Worm (Caenorhabditis elegans) whole organism, L4 larva: ENCODE measurements around the gene hrg-3.
A peak's percentile ranks its signal among the peaks of the same experiment; 100 is the strongest.

Experiments used
- F26F4.8 ChIP-seq: fragments of 200-800 bp; sonication (Bioruptor generic); conservative IDR thresholded peaks from 2 replicates; pipeline ENCODE4 v1.3.6; 2022; ENCODE audit warnings: missing genetic modification characterization, missing compliant biosample characterization
- aha-1 ChIP-seq: fragments of 150-350 bp; peaks from one replicate; lab custom pipeline; 2014; ENCODE audit warnings: missing biosample characterization, missing genetic modification characterization
- aly-2 ChIP-seq: sonication (generic microtip); optimal IDR thresholded peaks from 2 replicates; lab custom pipeline; 2018; ENCODE audit warnings: missing biosample characterization, missing genetic modification characterization
- ama-1 ChIP-seq: fragments of 150-350 bp; optimal IDR thresholded peaks from 2 replicates; lab custom pipeline; 2014; ENCODE audit warnings: inconsistent platforms, mixed read lengths
- arid-1 ChIP-seq: fragments of 200-800 bp; sonication (Bioruptor generic); conservative IDR thresholded peaks from 2 replicates; pipeline ENCODE4 v1.3.6; 2022; ENCODE audit warnings: missing genetic modification reagents, missing genetic modification characterization, missing compliant biosample characterization
- attf-4 ChIP-seq: sonication (generic microtip); optimal IDR thresholded peaks from 3 replicates; lab custom pipeline; 2017; ENCODE audit warnings: missing biosample characterization, missing genetic modification characterization
- ceh-28 ChIP-seq: fragments of 150-350 bp; optimal IDR thresholded peaks from 2 replicates; lab custom pipeline; 2014; ENCODE audit warnings: missing biosample characterization, missing genetic modification reagents, missing genetic modification characterization
- ces-1 ChIP-seq: fragments of 150-350 bp; sonication (generic microtip); optimal IDR thresholded peaks from 4 replicates; lab custom pipeline; 2014; ENCODE audit warnings: missing biosample characterization, missing genetic modification reagents, missing genetic modification characterization
- daf-12 ChIP-seq: fragments of 150-350 bp; optimal IDR thresholded peaks from 2 replicates; lab custom pipeline; 2014; ENCODE audit warnings: missing biosample characterization, missing genetic modification reagents, missing genetic modification characterization
- daf-19 ChIP-seq: fragments of 200-800 bp; sonication (Bioruptor generic); conservative IDR thresholded peaks from 2 replicates; pipeline ENCODE4 v1.3.6; 2022; ENCODE audit warnings: missing genetic modification characterization, missing compliant biosample characterization
- daf-8 ChIP-seq: fragments of 200-800 bp; sonication (Bioruptor generic); IDR thresholded peaks from 2 replicates; pipeline ENCODE4 v1.3.6; 2022; ENCODE audit warnings: missing genetic modification characterization, missing compliant biosample characterization
- dmd-6 ChIP-seq: fragments of 200-800 bp; sonication (Bioruptor generic); IDR thresholded peaks from 2 replicates; pipeline ENCODE4 v1.3.6; 2022; ENCODE audit warnings: missing genetic modification reagents, missing genetic modification characterization, missing compliant biosample characterization
- dmd-9 ChIP-seq: fragments of 200-800 bp; sonication (Bioruptor generic); IDR thresholded peaks from 2 replicates; pipeline ENCODE4 v1.3.6; 2022; ENCODE audit warnings: missing genetic modification reagents, missing genetic modification characterization, missing compliant biosample characterization
- duxl-1 ChIP-seq: sonication (generic microtip); optimal IDR thresholded peaks from 2 replicates; lab custom pipeline; 2016; ENCODE audit warnings: mild to moderate bottlenecking, missing genetic modification characterization, moderate library complexity, missing compliant biosample characterization; ENCODE audit not compliant: poor library complexity
- egl-27 ChIP-seq: sonication (generic microtip); optimal IDR thresholded peaks from 3 replicates; lab custom pipeline; 2017; ENCODE audit warnings: missing biosample characterization, missing genetic modification reagents, missing genetic modification characterization
- gei-8 ChIP-seq: fragments of 200-800 bp; sonication (Bioruptor generic); optimal IDR thresholded peaks from 2 replicates; lab custom pipeline; 2018; ENCODE audit warnings: mild to moderate bottlenecking, missing genetic modification characterization, missing compliant biosample characterization
- hif-1 ChIP-seq, 2 experiments: sonication (generic microtip); optimal IDR thresholded peaks; 2 replicates each; lab custom pipeline; 2016 to 2017; ENCODE audit warnings: missing compliant biosample characterization in 2 of 2, missing genetic modification characterization in 2 of 2, missing genetic modification reagents in 2 of 2, missing genotype in 2 of 2, mild to moderate bottlenecking in 1 of 2
- hlh-30 ChIP-seq: sonication (generic microtip); optimal IDR thresholded peaks from 2 replicates; lab custom pipeline; 2017; ENCODE audit warnings: antibody characterized with exemption, mild to moderate bottlenecking, missing genetic modification characterization, missing compliant biosample characterization; ENCODE audit not compliant: insufficient read depth
- lim-7 ChIP-seq: fragments of 200-800 bp; sonication (Bioruptor generic); IDR thresholded peaks from 2 replicates; pipeline ENCODE4 v1.3.6; 2022; ENCODE audit warnings: missing genetic modification characterization, missing compliant biosample characterization
- lin-1 ChIP-seq: fragments of 200-800 bp; sonication (Bioruptor generic); IDR thresholded peaks from 2 replicates; pipeline ENCODE4 v1.3.6; 2022; ENCODE audit warnings: missing genetic modification reagents, missing genetic modification characterization, missing compliant biosample characterization
- lin-13 ChIP-seq: fragments of 150-350 bp; optimal IDR thresholded peaks from 2 replicates; lab custom pipeline; 2014; ENCODE audit warnings: missing biosample characterization, missing genetic modification reagents, missing genetic modification characterization
- lin-15B ChIP-seq: fragments of 150-350 bp; sonication (generic microtip); optimal IDR thresholded peaks from 3 replicates; lab custom pipeline; 2014; ENCODE audit warnings: missing biosample characterization, missing genetic modification characterization
- lir-3 ChIP-seq: sonication (generic microtip); optimal IDR thresholded peaks from 2 replicates; lab custom pipeline; 2016; ENCODE audit warnings: mild to moderate bottlenecking, missing genetic modification characterization, missing compliant biosample characterization
- madf-5 ChIP-seq, 2 experiments: fragments of 200-800 bp; sonication (Bioruptor generic); IDR thresholded peaks; 2 replicates each; pipeline ENCODE4 v1.3.6; 2022; ENCODE audit warnings: missing compliant biosample characterization in 2 of 2, missing genetic modification characterization in 2 of 2
- mdl-1 ChIP-seq, 2 experiments: fragments of 150-350 bp in 1 of 2; sonication (generic microtip) in 1 of 2; optimal IDR thresholded peaks; 2 replicates each; lab custom pipeline; 2014 to 2017; ENCODE audit warnings: missing biosample characterization in 2 of 2, missing genetic modification characterization in 2 of 2
- mdt-29 ChIP-seq: fragments of 200-800 bp; sonication (Bioruptor generic); IDR thresholded peaks from 2 replicates; pipeline ENCODE4 v1.3.6; 2022; ENCODE audit warnings: missing genetic modification reagents, missing genetic modification characterization, missing compliant biosample characterization
- mes-2 ChIP-seq: sonication (generic microtip); optimal IDR thresholded peaks from 2 replicates; lab custom pipeline; 2016; ENCODE audit warnings: missing genotype, mild to moderate bottlenecking, missing genetic modification characterization, missing compliant biosample characterization; ENCODE audit not compliant: poor library complexity, severe bottlenecking
- mxl-2 ChIP-seq: fragments of 200-800 bp; sonication (Bioruptor generic); conservative IDR thresholded peaks from 2 replicates; pipeline ENCODE4 v1.3.6; 2022; ENCODE audit warnings: missing genetic modification reagents, missing genetic modification characterization, missing compliant biosample characterization
- nhr-41 ChIP-seq: fragments of 200-800 bp; sonication (Bioruptor generic); IDR thresholded peaks from 2 replicates; pipeline ENCODE4 v1.3.6; 2022; ENCODE audit warnings: missing genetic modification reagents, missing genetic modification characterization, missing compliant biosample characterization
- nhr-48 ChIP-seq: sonication (generic microtip); optimal IDR thresholded peaks from 2 replicates; lab custom pipeline; 2016; ENCODE audit warnings: mild to moderate bottlenecking, missing genetic modification characterization, missing compliant biosample characterization
- nhr-6 ChIP-seq: fragments of 150-350 bp; optimal IDR thresholded peaks from 2 replicates; lab custom pipeline; 2014; ENCODE audit warnings: missing biosample characterization, missing genetic modification characterization
- nhr-76 ChIP-seq: fragments of 150-350 bp; optimal IDR thresholded peaks from 2 replicates; lab custom pipeline; 2014; ENCODE audit warnings: missing biosample characterization, missing genetic modification characterization
- php-3 ChIP-seq: fragments of 200-800 bp; sonication (Bioruptor generic); IDR thresholded peaks from 2 replicates; pipeline ENCODE4 v1.3.6; 2022; ENCODE audit warnings: missing genetic modification reagents, missing genetic modification characterization, missing compliant biosample characterization
- rbr-2 ChIP-seq: sonication (generic microtip); optimal IDR thresholded peaks from 2 replicates; lab custom pipeline; 2016; ENCODE audit warnings: missing genotype, missing genetic modification characterization, missing compliant biosample characterization
- saeg-2 ChIP-seq: fragments of 200-800 bp; sonication (Bioruptor generic); IDR thresholded peaks from 2 replicates; pipeline ENCODE4 v1.3.6; 2022; ENCODE audit warnings: missing genetic modification reagents, missing genetic modification characterization, missing compliant biosample characterization
- set-16 ChIP-seq: fragments of 200-800 bp; sonication (Bioruptor generic); IDR thresholded peaks from 2 replicates; pipeline ENCODE4 v1.3.6; 2022; ENCODE audit warnings: missing genetic modification reagents, missing genetic modification characterization, missing compliant biosample characterization
- skn-1 ChIP-seq: fragments of 150-350 bp; optimal IDR thresholded peaks from 2 replicates; lab custom pipeline; 2014; ENCODE audit warnings: missing biosample characterization, missing genetic modification characterization
- spr-1 ChIP-seq: sonication (generic microtip); optimal IDR thresholded peaks from 2 replicates; lab custom pipeline; 2016; ENCODE audit warnings: mild to moderate bottlenecking, missing genetic modification characterization, missing compliant biosample characterization
- tag-97 ChIP-seq: fragments of 200-800 bp; sonication (Bioruptor generic); IDR thresholded peaks from 2 replicates; pipeline ENCODE4 v1.3.6; 2022; ENCODE audit warnings: missing genetic modification characterization, missing compliant biosample characterization
- tra-1 ChIP-seq: fragments of 200-800 bp; sonication (Bioruptor generic); IDR thresholded peaks from 2 replicates; pipeline ENCODE4 v1.3.6; 2022; ENCODE audit warnings: missing genetic modification reagents, missing genetic modification characterization, missing compliant biosample characterization
- unc-130 ChIP-seq: sonication (generic microtip); optimal IDR thresholded peaks from 2 replicates; lab custom pipeline; 2016; ENCODE audit warnings: missing genetic modification reagents, missing genetic modification characterization, missing compliant biosample characterization
- unc-39 ChIP-seq: sonication (generic microtip); optimal IDR thresholded peaks from 2 replicates; lab custom pipeline; 2017; ENCODE audit warnings: missing biosample characterization, missing genetic modification characterization
- vab-7 ChIP-seq: fragments of 200-800 bp; sonication (Bioruptor generic); IDR thresholded peaks from 2 replicates; pipeline ENCODE4 v1.3.6; 2022; ENCODE audit warnings: missing genetic modification reagents, missing genetic modification characterization, missing compliant biosample characterization
- zag-1 ChIP-seq: fragments of 150-350 bp; optimal IDR thresholded peaks from 2 replicates; lab custom pipeline; 2014; ENCODE audit warnings: missing biosample characterization, missing genetic modification characterization
- zfp-3 ChIP-seq: fragments of 200-800 bp; sonication (Bioruptor generic); conservative IDR thresholded peaks from 2 replicates; pipeline ENCODE4 v1.3.6; 2022; ENCODE audit warnings: missing genetic modification reagents, missing genetic modification characterization, missing compliant biosample characterization
- zip-2 ChIP-seq: fragments of 150-350 bp; optimal IDR thresholded peaks from 2 replicates; lab custom pipeline; 2014; ENCODE audit warnings: missing biosample characterization, missing genetic modification characterization
- ztf-7 ChIP-seq: fragments of 150-350 bp; optimal IDR thresholded peaks from 2 replicates; lab custom pipeline; 2014; ENCODE audit warnings: missing biosample characterization, missing genetic modification characterization

The hrg-3 gene

ce11 chrV:9729462-9730162 lies 26.7 kb upstream of the hrg-3 start, which contains the start of the genes aagr-3 and drap-1 (continued):
- TF ChIP-seq tag-97 (GFP tag; lab: Robert Waterston, UW) (no peak), gei-8 (GFP tag; lab: Kevin White, UChicago) (no peak), dmd-9 (GFP tag; lab: Robert Waterston, UW) (no peak), rbr-2 (tag; lab: Kevin White, UChicago) (peak; percentile 34), lin-15B (tag; lab: Kevin White, UChicago) (no peak), lim-7 (GFP tag; lab: Robert Waterston, UW) (no peak), skn-1 (no peak), arid-1 (GFP tag; lab: Robert Waterston, UW) (no peak), nhr-48 (tag; lab: Kevin White, UChicago) (no peak), lin-13 (GFP tag; lab: Kevin White, UChicago) (peak; percentile 43), ama-1 (no peak), zfp-3 (GFP tag; lab: Robert Waterston, UW) (no peak), unc-130 (GFP tag; lab: Kevin White, UChicago) (no peak), php-3 (no peak), nhr-6 (tag; lab: Kevin White, UChicago) (peak; percentile 84), hlh-30 (tag; lab: Kevin White, UChicago) (peak; percentile 74), lir-3 (tag; lab: Kevin White, UChicago) (no peak), nhr-76 (tag; lab: Kevin White, UChicago) (no peak), unc-39 (tag; lab: Kevin White, UChicago) (no peak), daf-12 (tag; lab: Kevin White, UChicago) (no peak), lin-1 (GFP tag; lab: Robert Waterston, UW) (no peak), duxl-1 (tag; lab: Kevin White, UChicago) (no peak), daf-19 (GFP tag; lab: Robert Waterston, UW) (no peak), aha-1 (tag; lab: Kevin White, UChicago) (peak; percentile 78), set-16 (GFP tag; lab: Robert Waterston, UW) (no peak), mdl-1 (tag; optimal IDR thresholded peaks at IDR 0.05; lab: Kevin White, UChicago) (peak in 1 of 2 experiments; percentile 33), zag-1 (tag; lab: Kevin White, UChicago) (no peak), madf-5 (GFP tag; IDR thresholded peaks at IDR 0.05; lab: Robert Waterston, UW) (no peak), mes-2 (tag; lab: Kevin White, UChicago) (peak; percentile 67)
- TF ChIP-seq, all 104 proteins: peak for 25

ce11 chrV:9730743-9731706 lies 25.2 kb upstream of the hrg-3 start:
- TF ChIP-seq daf-8 (no peak), vab-7 (GFP tag; lab: Robert Waterston, UW) (no peak; the same call in 1 of the 2 replicates), ces-1 (GFP tag; lab: Kevin White, UChicago) (peak; percentile 41), gei-8 (GFP tag; lab: Kevin White, UChicago) (peak; percentile 82), tra-1 (GFP tag; lab: Robert Waterston, UW) (peak; percentile 83), mdt-29 (GFP tag; lab: Robert Waterston, UW) (peak; percentile 30; the same call in 1 of the 2 replicates), attf-4 (tag; lab: Kevin White, UChicago) (no peak), ztf-7 (tag; lab: Kevin White, UChicago) (peak; percentile 42), F26F4.8 (GFP tag; lab: Robert Waterston, UW) (no peak), hif-1 (tag; optimal IDR thresholded peaks at IDR 0.05; lab: Kevin White, UChicago) (peak; percentile 61 to 93), daf-19 (GFP tag; lab: Robert Waterston, UW) (peak; percentile 61; the same call in 1 of the 2 replicates), dmd-9 (GFP tag; lab: Robert Waterston, UW) (peak; percentile 64; the same call in 1 of the 2 replicates), egl-27 (tag; lab: Kevin White, UChicago) (no peak), mxl-2 (GFP tag; lab: Robert Waterston, UW) (0 out of 2 replicates have a peak, but pooled peaks have one; percentile 61), spr-1 (tag; lab: Kevin White, UChicago) (peak; percentile 89), zip-2 (tag; lab: Kevin White, UChicago) (no peak), ceh-28 (tag; lab: Kevin White, UChicago) (peak; percentile 54), lin-15B (tag; lab: Kevin White, UChicago) (no peak), aly-2 (tag; lab: Kevin White, UChicago) (no peak), saeg-2 (GFP tag; lab: Robert Waterston, UW) (peak; percentile 75; the same call in 1 of the 2 replicates), nhr-41 (no peak), dmd-6 (peak; percentile 93)
